Fruit fly (Drosophila melanogaster): ENCODE data around the gene RpS21.
A peak's percentile ranks its signal among the peaks of the same experiment; 100 is the strongest.

Gene RpS21

DNA sequence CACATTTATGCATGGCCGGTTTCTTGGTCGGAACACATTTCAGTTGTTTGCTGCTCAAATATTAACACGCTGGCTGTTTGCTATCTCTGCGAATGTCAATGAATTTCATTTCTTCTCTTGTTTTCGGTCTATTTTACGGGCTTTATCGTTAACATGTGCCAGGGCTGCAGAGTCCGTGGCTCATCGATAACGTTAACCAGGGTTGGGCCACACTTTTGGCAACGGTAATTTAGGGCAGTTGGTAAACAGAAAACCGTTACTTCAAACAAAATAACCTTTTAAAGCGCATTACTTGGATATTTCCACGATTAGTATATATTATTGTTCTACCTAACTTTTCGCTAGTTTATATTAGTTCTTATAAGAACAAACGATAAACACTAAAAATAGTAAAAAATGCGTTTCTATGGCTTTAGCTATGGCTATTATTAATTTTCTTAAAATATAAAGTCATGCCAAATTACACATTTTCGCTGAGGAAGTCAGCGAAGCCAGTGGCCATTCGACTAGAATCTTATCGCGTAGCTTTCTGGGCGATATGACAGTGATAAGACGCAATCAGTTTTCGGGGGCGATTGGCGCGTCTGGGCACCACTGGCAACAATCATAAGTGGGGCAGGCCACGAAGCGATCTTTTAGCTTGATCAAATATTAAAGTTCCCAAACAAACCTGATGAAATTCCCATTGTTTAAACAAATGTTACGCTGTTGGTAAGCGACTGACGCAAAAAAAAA lies 27.3 kb downstream of the RpS21 start (continued):
- peak; percentile 51 for TF ChIP-seq CG7839 (tag; optimal IDR thresholded peaks at IDR 0.05)
- TF ChIP-seq CG14014 (GFP tag; IDR thresholded peaks at IDR 0.05): peak; percentile 67
- TF ChIP-seq Sry-δ (GFP tag; optimal IDR thresholded peaks at IDR 0.05): peak; percentile 41
- no peak for TF ChIP-seq CG14667 (GFP tag; IDR thresholded peaks at IDR 0.05)
- TF ChIP-seq dmrt99B (tag; optimal IDR thresholded peaks at IDR 0.05): peak; percentile 48
- no peak for TF ChIP-seq NC2β (GFP tag; optimal IDR thresholded peaks at IDR 0.05)
- no peak for TF ChIP-seq CG1529 (GFP tag; optimal IDR thresholded peaks at IDR 0.05)
- peak; percentile 61 for TF ChIP-seq PHDP (tag; optimal IDR thresholded peaks at IDR 0.05)
- no peak for TF ChIP-seq salm (tag; optimal IDR thresholded peaks at IDR 0.05)
- TF ChIP-seq CG9609 (GFP tag; optimal IDR thresholded peaks at IDR 0.05): no peak
- TF ChIP-seq B-H2 (GFP tag; optimal IDR thresholded peaks at IDR 0.05): peak; percentile 7
- no peak for TF ChIP-seq CTCF (GFP tag; optimal IDR thresholded peaks at IDR 0.05)
- TF ChIP-seq chm (GFP tag; IDR thresholded peaks at IDR 0.05): no peak; the same call in 1 of the 2 replicates
- TF ChIP-seq pzg (GFP tag; optimal IDR thresholded peaks at IDR 0.05): peak; percentile 42
- TF ChIP-seq CG14710 (tag; optimal IDR thresholded peaks at IDR 0.05): peak; percentile 35
- no peak for TF ChIP-seq CG8089 (GFP tag; optimal IDR thresholded peaks at IDR 0.05)
- no peak for TF ChIP-seq ken (GFP tag; IDR thresholded peaks at IDR 0.05)
- TF ChIP-seq ranshi (GFP tag; IDR thresholded peaks at IDR 0.05): peak; percentile 58; the same call in 1 of the 2 replicates
- no peak for TF ChIP-seq jing (GFP tag; optimal IDR thresholded peaks at IDR 0.05)
- peak; percentile 40 for TF ChIP-seq fd3F (GFP tag; optimal IDR thresholded peaks at IDR 0.05)
- no peak for TF ChIP-seq CG15479 (GFP tag; optimal IDR thresholded peaks at IDR 0.05)
- TF ChIP-seq CG4854 (GFP tag; optimal IDR thresholded peaks at IDR 0.05): peak; percentile 29
- peak; percentile 15 for TF ChIP-seq Vsx1 (GFP tag; optimal IDR thresholded peaks at IDR 0.05)
- peak; percentile 86 for TF ChIP-seq CG3281 (GFP tag; optimal IDR thresholded peaks at IDR 0.05)
- TF ChIP-seq grn (GFP tag; optimal IDR thresholded peaks at IDR 0.05): peak; percentile 96
- peak; percentile 19 for TF ChIP-seq schlank (tag; optimal IDR thresholded peaks at IDR 0.05)
- peak; percentile 40 for TF ChIP-seq CG18262 (tag; optimal IDR thresholded peaks at IDR 0.05)
- peak; percentile 50 for TF ChIP-seq CG9932 (GFP tag; IDR thresholded peaks at IDR 0.05)
- TF ChIP-seq Hr51 (GFP tag; optimal IDR thresholded peaks at IDR 0.05): peak; percentile 36 to 75
- TF ChIP-seq CG12391 (tag; optimal IDR thresholded peaks at IDR 0.05): peak; percentile 58
- no peak for TF ChIP-seq eyg (GFP tag; optimal IDR thresholded peaks at IDR 0.05)
- no peak; the same call in 2 of the 3 replicates for TF ChIP-seq Opbp (GFP tag; IDR thresholded peaks at IDR 0.05; ENCODE audit: partially characterized antibody)
- peak; percentile 99 for TF ChIP-seq CG9437 (GFP tag; optimal IDR thresholded peaks at IDR 0.05)
- no peak for TF ChIP-seq lola (GFP tag; optimal IDR thresholded peaks at IDR 0.05)
- TF ChIP-seq Gsc (GFP tag; IDR thresholded peaks at IDR 0.05): no peak
- peak in 1 of 2 experiments; percentile 14 for TF ChIP-seq dpn (GFP tag; optimal IDR thresholded peaks at IDR 0.05)
- peak; percentile 53 for TF ChIP-seq CG5180 (GFP tag; optimal IDR thresholded peaks at IDR 0.05)
- TF ChIP-seq bigmax (GFP tag; optimal IDR thresholded peaks at IDR 0.05): no peak
- TF ChIP-seq Rx (GFP tag; IDR thresholded peaks at IDR 0.05): no peak
- TF ChIP-seq Taf1 (GFP tag; IDR thresholded peaks at IDR 0.05): no peak
- TF ChIP-seq Eip74EF (GFP tag; optimal IDR thresholded peaks at IDR 0.05): no peak
- TF ChIP-seq zen (tag; optimal IDR thresholded peaks at IDR 0.05): peak; percentile 48
- TF ChIP-seq sc (optimal IDR thresholded peaks at IDR 0.05): no peak
- no peak for TF ChIP-seq sc (GFP tag; optimal IDR thresholded peaks at IDR 0.05)
- TF ChIP-seq CG10274 (GFP tag; optimal IDR thresholded peaks at IDR 0.05): no peak
- peak; percentile 42 for TF ChIP-seq BEAF-32 (GFP tag; optimal IDR thresholded peaks at IDR 0.05)
- peak; percentile 73 for TF ChIP-seq CG17568 (GFP tag; optimal IDR thresholded peaks at IDR 0.05)
- peak; percentile 51 for TF ChIP-seq gcm (GFP tag; optimal IDR thresholded peaks at IDR 0.05)
- TF ChIP-seq Poxn (GFP tag; IDR thresholded peaks at IDR 0.05): no peak

All from whole organism, embryonic.